Worm (Caenorhabditis elegans) whole organism, L4/young adult: ENCODE data around the gene hphd-1.

Source experiments
- W03F9.2 ChIP-seq: fragments of 150-350 bp; optimal IDR thresholded peaks from 2 replicates; lab custom pipeline; 2014; ENCODE audit warnings: missing biosample characterization, missing genetic modification characterization
- dao-5 ChIP-seq: sonication (generic microtip); optimal IDR thresholded peaks from 2 replicates; lab custom pipeline; 2016; ENCODE audit warnings: missing genotype, missing genetic modification characterization, moderate library complexity, missing compliant biosample characterization
- him-1 ChIP-seq: sonication (generic microtip); optimal IDR thresholded peaks from 2 replicates; lab custom pipeline; 2016; ENCODE audit warnings: missing genotype, missing genetic modification reagents, missing genetic modification characterization, missing compliant biosample characterization

DNA sequence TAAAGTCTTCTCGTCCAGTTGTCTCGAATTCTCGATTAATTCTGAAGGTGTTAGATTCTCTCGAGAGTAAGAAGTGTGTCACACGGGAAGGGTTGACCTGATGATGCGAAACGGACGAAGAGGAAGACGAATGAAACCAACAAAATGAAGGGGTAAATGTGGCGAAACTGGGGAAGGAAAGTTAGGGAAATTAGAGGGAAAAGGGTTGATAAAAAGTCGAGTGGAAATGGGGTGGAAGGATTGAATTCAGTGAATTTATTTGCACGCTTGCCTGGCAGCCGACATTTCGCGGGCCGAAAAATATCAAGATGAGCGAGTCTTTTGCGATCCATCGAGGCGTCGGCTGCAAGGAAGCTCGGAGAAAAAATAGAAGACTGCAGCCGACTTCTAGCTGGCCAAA lies 48.2 kb downstream of the hphd-1 start, which contains the start of gene F58G1.7:
- TF ChIP-seq him-1 (tag; lab: Kevin White, UChicago), result no peak
- no peak for TF ChIP-seq dao-5
- no peak for TF ChIP-seq W03F9.2 (tag; lab: Kevin White, UChicago)
